Worm (Caenorhabditis elegans) whole organism, L1 larva: ENCODE results near the gene madf-3.

Experiments
- F16B12.6 ChIP-seq: fragments of 150-350 bp; optimal IDR thresholded peaks from 2 replicates; lab custom pipeline; 2014; ENCODE audit warnings: missing biosample characterization, missing genetic modification characterization
- alr-1 ChIP-seq: fragments of 200-800 bp; sonication (Bioruptor generic); optimal IDR thresholded peaks from 2 replicates; lab custom pipeline; 2018; ENCODE audit warnings: borderline replicate concordance, mild to moderate bottlenecking, missing genetic modification characterization, missing compliant biosample characterization
- aly-2 ChIP-seq: fragments of 150-350 bp; optimal IDR thresholded peaks from 2 replicates; lab custom pipeline; 2014; ENCODE audit warnings: missing biosample characterization, missing genetic modification characterization
- ceh-63 ChIP-seq: fragments of 200-800 bp; sonication (Bioruptor generic); optimal IDR thresholded peaks from 2 replicates; lab custom pipeline; 2018; ENCODE audit warnings: mild to moderate bottlenecking, missing genetic modification characterization, missing compliant biosample characterization
- ceh-82 ChIP-seq, 3 experiments: fragments of 150-350 bp in 1 of 3; sonication (generic microtip) in 2 of 3; optimal IDR thresholded peaks; 2 replicates each; lab custom pipeline; 2014 to 2017; ENCODE audit warnings: missing biosample characterization in 3 of 3, missing genetic modification characterization in 3 of 3
- ceh-90 ChIP-seq: sonication (generic microtip); optimal IDR thresholded peaks from 2 replicates; lab custom pipeline; 2016; ENCODE audit warnings: missing genetic modification characterization, missing compliant biosample characterization
- dpl-1 ChIP-seq, 3 experiments: fragments of 150-350 bp in 2 of 3; sonication (generic microtip) in 1 of 3; optimal IDR thresholded peaks; 2 replicates each; lab custom pipeline; 2014 to 2017; ENCODE audit warnings: missing biosample characterization in 3 of 3, missing genetic modification characterization in 3 of 3, missing genetic modification reagents in 3 of 3
- dsc-1 ChIP-seq: sonication (generic microtip); optimal IDR thresholded peaks from 2 replicates; lab custom pipeline; 2016; ENCODE audit warnings: mild to moderate bottlenecking, missing genetic modification characterization, missing compliant biosample characterization
- efl-1 ChIP-seq, 4 experiments: fragments of 150-350 bp; optimal IDR thresholded peaks in 3 of 4; peaks in 1 of 4; 1 replicate in 1 of 4; 2 replicates in 3 of 4; lab custom pipeline; 2014; ENCODE audit warnings: missing biosample characterization in 2 of 4, missing genetic modification characterization in 2 of 4, missing genetic modification reagents in 2 of 4
- egl-13 ChIP-seq: sonication (generic microtip); optimal IDR thresholded peaks from 2 replicates; lab custom pipeline; 2016; ENCODE audit warnings: missing genotype, missing genetic modification reagents, missing genetic modification characterization, missing compliant biosample characterization
- elt-3 ChIP-seq, 6 experiments: fragments of 150-350 bp in 1 of 6; sonication (generic microtip); optimal IDR thresholded peaks; 2 replicates each; lab custom pipeline; 2017 to 2018; ENCODE audit warnings: missing biosample characterization in 6 of 6, missing genetic modification characterization in 6 of 6, inconsistent platforms in 1 of 6
- fkh-10 ChIP-seq: sonication (generic microtip); optimal IDR thresholded peaks from 2 replicates; lab custom pipeline; 2017; ENCODE audit warnings: missing biosample characterization, missing genetic modification reagents, missing genetic modification characterization
- jun-1 ChIP-seq: fragments of 150-350 bp; optimal IDR thresholded peaks from 2 replicates; lab custom pipeline; 2014; ENCODE audit warnings: missing biosample characterization, missing genetic modification reagents, missing genetic modification characterization
- lin-13 ChIP-seq: fragments of 150-350 bp; optimal IDR thresholded peaks from 2 replicates; lab custom pipeline; 2014; ENCODE audit warnings: missing biosample characterization, missing genetic modification reagents, missing genetic modification characterization
- lin-14 ChIP-seq: fragments of 200-800 bp; sonication (Bioruptor generic); optimal IDR thresholded peaks from 2 replicates; lab custom pipeline; 2018; ENCODE audit warnings: mild to moderate bottlenecking, missing genetic modification characterization, moderate library complexity, missing compliant biosample characterization
- lin-39 ChIP-seq: fragments of 150-350 bp; optimal IDR thresholded peaks from 2 replicates; lab custom pipeline; 2014; ENCODE audit warnings: missing biosample characterization, missing genetic modification reagents, missing genetic modification characterization
- lir-3 ChIP-seq: sonication (generic microtip); optimal IDR thresholded peaks from 2 replicates; lab custom pipeline; 2016; ENCODE audit warnings: mild to moderate bottlenecking, missing genetic modification characterization, moderate library complexity, missing compliant biosample characterization; ENCODE audit not compliant: poor library complexity
- mdl-1 ChIP-seq, 2 experiments: fragments of 150-350 bp; optimal IDR thresholded peaks; 2 replicates each; lab custom pipeline; 2014 to 2017; ENCODE audit warnings: missing biosample characterization in 2 of 2, missing genetic modification characterization in 2 of 2, inconsistent platforms in 1 of 2
- nhr-11 ChIP-seq: fragments of 150-350 bp; optimal IDR thresholded peaks from 2 replicates; lab custom pipeline; 2014; ENCODE audit warnings: missing biosample characterization, missing genetic modification characterization
- nhr-20 ChIP-seq: sonication (generic microtip); optimal IDR thresholded peaks from 2 replicates; lab custom pipeline; 2016; ENCODE audit warnings: mild to moderate bottlenecking, missing genetic modification characterization, missing compliant biosample characterization
- nhr-237 ChIP-seq: fragments of 150-350 bp; optimal IDR thresholded peaks from 2 replicates; lab custom pipeline; 2014; ENCODE audit warnings: missing biosample characterization, missing genetic modification characterization
- nhr-28 ChIP-seq: fragments of 150-350 bp; optimal IDR thresholded peaks from 2 replicates; lab custom pipeline; 2014; ENCODE audit warnings: missing biosample characterization, missing genetic modification characterization
- nhr-47 ChIP-seq: sonication (generic microtip); optimal IDR thresholded peaks from 2 replicates; lab custom pipeline; 2016; ENCODE audit warnings: mild to moderate bottlenecking, missing genetic modification characterization, moderate library complexity, missing compliant biosample characterization
- nhr-71 ChIP-seq: sonication (generic microtip); optimal IDR thresholded peaks from 2 replicates; lab custom pipeline; 2016; ENCODE audit warnings: mild to moderate bottlenecking, missing genetic modification characterization, moderate library complexity, missing compliant biosample characterization
- nhr-77 ChIP-seq: fragments of 150-350 bp; optimal IDR thresholded peaks from 2 replicates; lab custom pipeline; 2014; ENCODE audit warnings: missing biosample characterization, missing genetic modification characterization
- pax-3 ChIP-seq: fragments of 200-800 bp; sonication (Bioruptor generic); optimal IDR thresholded peaks from 2 replicates; lab custom pipeline; 2018; ENCODE audit warnings: mild to moderate bottlenecking, missing genetic modification characterization, moderate library complexity, missing compliant biosample characterization
- skn-1 ChIP-seq: fragments of 150-350 bp; optimal IDR thresholded peaks from 2 replicates; lab custom pipeline; 2014; ENCODE audit warnings: missing biosample characterization, missing genetic modification characterization
- snu-23 ChIP-seq: sonication (generic microtip); optimal IDR thresholded peaks from 2 replicates; lab custom pipeline; 2016; ENCODE audit warnings: missing genetic modification characterization, missing compliant biosample characterization
- sox-4 ChIP-seq: sonication (generic microtip); optimal IDR thresholded peaks from 2 replicates; lab custom pipeline; 2016; ENCODE audit warnings: missing genetic modification characterization, missing compliant biosample characterization
- sup-37 ChIP-seq: fragments of 200-800 bp; sonication (Bioruptor generic); optimal IDR thresholded peaks from 2 replicates; lab custom pipeline; 2018; ENCODE audit warnings: mild to moderate bottlenecking, missing genetic modification characterization, missing compliant biosample characterization
- tbx-2 ChIP-seq: sonication (generic microtip); optimal IDR thresholded peaks from 2 replicates; lab custom pipeline; 2016; ENCODE audit warnings: missing genetic modification characterization, missing compliant biosample characterization
- unc-30 ChIP-seq: sonication (generic microtip); optimal IDR thresholded peaks from 2 replicates; lab custom pipeline; 2017; ENCODE audit warnings: missing biosample characterization, missing genetic modification characterization
- xbp-1 ChIP-seq: sonication (generic microtip); optimal IDR thresholded peaks from 2 replicates; lab custom pipeline; 2016; ENCODE audit warnings: missing genetic modification characterization, missing compliant biosample characterization
- ztf-11 ChIP-seq, 2 experiments: sonication (generic microtip); optimal IDR thresholded peaks; 2 replicates each; lab custom pipeline; 2016 to 2017; ENCODE audit warnings: missing genetic modification characterization in 2 of 2, missing biosample characterization in 1 of 2, missing compliant biosample characterization in 1 of 2

Gene madf-3

ce11 chrII:4299227-4299703 is 35.3 kb upstream of the madf-3 start, which contains the start of gene sco-1 (continued):
- peak; percentile 97 for TF ChIP-seq lin-14 (GFP tag; lab: Kevin White, UChicago)
- peak; percentile 71 for TF ChIP-seq F16B12.6 (tag; lab: Kevin White, UChicago)
- TF ChIP-seq nhr-77, result peak; percentile 95
- TF ChIP-seq snu-23 (GFP tag; lab: Kevin White, UChicago), result peak; percentile 99
- TF ChIP-seq, all 84 proteins: peak for 75

DNA sequence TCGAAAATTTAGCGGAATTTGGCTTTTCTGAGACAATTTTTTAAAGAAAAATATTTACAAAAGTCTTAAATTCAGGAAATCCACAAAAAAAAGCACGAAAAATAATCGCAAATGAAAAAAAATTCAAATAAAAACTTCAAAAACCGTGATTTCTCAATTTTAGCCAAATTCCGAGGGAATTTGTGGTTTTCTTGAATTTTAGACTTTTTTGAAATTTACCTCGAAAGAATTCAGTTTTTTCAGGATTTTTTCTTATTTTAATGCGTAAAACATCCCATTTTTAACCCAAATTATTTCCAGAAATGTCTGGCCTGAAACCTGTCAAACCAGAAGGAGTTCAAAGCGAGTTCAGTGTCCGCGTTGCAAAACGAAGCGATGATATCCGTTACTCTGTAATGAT is 33.2 kb upstream of the madf-3 start, which contains the start of gene gtf-2F1:
gtf-2F1 (plus strand) TSS at position 301 of the 400 bp plus-strand sequence.
- TF ChIP-seq unc-30 (tag; lab: Kevin White, UChicago) (no peak), nhr-237 (no peak), pax-3 (tag; lab: Kevin White, UChicago) (no peak), sup-37 (GFP tag; lab: Kevin White, UChicago) (no peak), aly-2 (tag; lab: Kevin White, UChicago) (no peak), alr-1 (tag; lab: Kevin White, UChicago) (no peak), ztf-11 (tag; optimal IDR thresholded peaks at IDR 0.05; lab: Kevin White, UChicago) (no peak), nhr-11 (no peak), tbx-2 (tag; lab: Kevin White, UChicago) (no peak), jun-1 (tag; lab: Kevin White, UChicago) (no peak), nhr-20 (tag; lab: Kevin White, UChicago) (no peak), ceh-82 (tag; optimal IDR thresholded peaks at IDR 0.05; lab: Kevin White, UChicago) (no peak), skn-1 (tag; lab: Kevin White, UChicago) (no peak), lin-39 (tag; lab: Kevin White, UChicago) (no peak), dsc-1 (no peak), lir-3 (tag; lab: Kevin White, UChicago) (no peak), mdl-1 (tag; optimal IDR thresholded peaks at IDR 0.05; lab: Kevin White, UChicago) (no peak), snu-23 (GFP tag; lab: Kevin White, UChicago) (no peak), elt-3 (tag; optimal IDR thresholded peaks at IDR 0.05; lab: Kevin White, UChicago) (no peak), efl-1 (optimal IDR thresholded peaks at IDR 0.05; lab: Kevin White, UChicago) (no peak), efl-1 (GFP tag; optimal IDR thresholded peaks at IDR 0.05 in 1 of 2; lab: Kevin White, UChicago) (no peak)
- TF ChIP-seq, all 84 proteins: peak for 0

- no peak for TF ChIP-seq nhr-71
- no peak for TF ChIP-seq lin-13 (GFP tag; lab: Kevin White, UChicago)
- no peak for TF ChIP-seq F16B12.6 (tag; lab: Kevin White, UChicago)
- no peak for TF ChIP-seq nhr-28
- TF ChIP-seq dpl-1 (GFP tag; optimal IDR thresholded peaks at IDR 0.05; lab: Kevin White, UChicago), result no peak
- TF ChIP-seq fkh-10 (GFP tag; lab: Kevin White, UChicago), result no peak
- no peak for TF ChIP-seq nhr-20 (tag; lab: Kevin White, UChicago)
- no peak for TF ChIP-seq dsc-1
- TF ChIP-seq ceh-90 (tag; lab: Kevin White, UChicago), result no peak
- no peak for TF ChIP-seq alr-1 (tag; lab: Kevin White, UChicago)
- TF ChIP-seq egl-13 (tag; lab: Kevin White, UChicago), result no peak
- TF ChIP-seq lin-14 (GFP tag; lab: Kevin White, UChicago), result no peak
- TF ChIP-seq aly-2 (tag; lab: Kevin White, UChicago), result no peak
- no peak for TF ChIP-seq nhr-47
- TF ChIP-seq nhr-11, result no peak
- TF ChIP-seq skn-1 (tag; lab: Kevin White, UChicago), result no peak
- no peak for TF ChIP-seq ceh-63
- no peak for TF ChIP-seq xbp-1 (tag; lab: Kevin White, UChicago)
- TF ChIP-seq sox-4, result no peak
- TF ChIP-seq, all 84 proteins: peak for 0
These were observed 27.5 kb upstream of the madf-3 start, which contains the start of gene Y52E8A.3 for ce11 chrII:4306921-4307630. Gene Y52E8A.3, minus strand, starts transcription at chrII:4306971.
